Fruit fly (Drosophila melanogaster) whole organism: ENCODE measurements around the gene CG6656.
A peak's percentile ranks its signal among the peaks of the same experiment; 100 is the strongest.

Source experiments
- CG8478 ChIP-seq: fragments of >200 bp; optimal IDR thresholded peaks from 2 replicates; lab custom pipeline; 2018; ENCODE audit warnings: inconsistent platforms
- Dll ChIP-seq: fragments of >200 bp; optimal IDR thresholded peaks from 2 replicates; lab custom pipeline; 2017
- EcR ChIP-seq, 2 experiments: fragments of >200 bp; optimal IDR thresholded peaks; 2 replicates each; lab custom pipeline; 2017; ENCODE audit warnings: missing biosample characterization in 2 of 2, missing genetic modification characterization in 2 of 2, missing genetic modification reagents in 2 of 2
- pan ChIP-seq: fragments of >200 bp; optimal IDR thresholded peaks from 2 replicates; lab custom pipeline; 2017
- psq ChIP-seq: fragments of >200 bp; optimal IDR thresholded peaks from 2 replicates; lab custom pipeline; 2017
- usp ChIP-seq: fragments of >200 bp; optimal IDR thresholded peaks from 2 replicates; lab custom pipeline; 2017; ENCODE audit warnings: missing biosample characterization, missing genetic modification characterization, mixed read lengths

The CG6656 gene

dm6 chr3R:21835388-21836200 lies 39.5 kb upstream of the CG6656 start:
- TF ChIP-seq psq (lab: Kevin White, UChicago) (no peak), CG8478 (lab: Kevin White, UChicago) (no peak), EcR (GFP tag; optimal IDR thresholded peaks at IDR 0.05; lab: Kevin White, UChicago) (no peak), pan (no peak), usp (GFP tag; lab: Kevin White, UChicago) (no peak), Dll (lab: Kevin White, UChicago) (no peak)

- TF ChIP-seq CG8478 (lab: Kevin White, UChicago) (no peak), Dll (lab: Kevin White, UChicago) (no peak), psq (lab: Kevin White, UChicago) (no peak), usp (GFP tag; lab: Kevin White, UChicago) (no peak), EcR (GFP tag; optimal IDR thresholded peaks at IDR 0.05; lab: Kevin White, UChicago) (no peak), pan (no peak)
These were observed 38.9 kb upstream of the CG6656 start for dm6 chr3R:21836201-21836504.

dm6 chr3R:21836614-21837013 lies 38.5 kb upstream of the CG6656 start:
- TF ChIP-seq EcR (GFP tag; optimal IDR thresholded peaks at IDR 0.05; lab: Kevin White, UChicago) (no peak), Dll (lab: Kevin White, UChicago) (no peak), usp (GFP tag; lab: Kevin White, UChicago) (no peak), CG8478 (lab: Kevin White, UChicago) (no peak), psq (lab: Kevin White, UChicago) (no peak), pan (no peak)

- TF ChIP-seq EcR (GFP tag; optimal IDR thresholded peaks at IDR 0.05; lab: Kevin White, UChicago) (peak in 1 of 2 experiments; percentile 89), pan (no peak), Dll (lab: Kevin White, UChicago) (no peak), usp (GFP tag; lab: Kevin White, UChicago) (no peak)
These were observed 37.8 kb upstream of the CG6656 start for dm6 chr3R:21837069-21837977.

- TF ChIP-seq pan, result no peak
- TF ChIP-seq psq (lab: Kevin White, UChicago), result no peak
- no peak for TF ChIP-seq usp (GFP tag; lab: Kevin White, UChicago)
- TF ChIP-seq CG8478 (lab: Kevin White, UChicago), result no peak
- no peak for TF ChIP-seq EcR (GFP tag; optimal IDR thresholded peaks at IDR 0.05; lab: Kevin White, UChicago)
These were observed 36.6 kb upstream of the CG6656 start for dm6 chr3R:21838505-21838956.

dm6 chr3R:21839636-21840035 lies 35.5 kb upstream of the CG6656 start:
- TF ChIP-seq CG8478 (lab: Kevin White, UChicago) (no peak), pan (no peak), Dll (lab: Kevin White, UChicago) (no peak), EcR (GFP tag; optimal IDR thresholded peaks at IDR 0.05; lab: Kevin White, UChicago) (no peak), usp (GFP tag; lab: Kevin White, UChicago) (no peak), psq (lab: Kevin White, UChicago) (no peak)

dm6 chr3R:21840432-21840831 lies 34.7 kb upstream of the CG6656 start:
- TF ChIP-seq usp (GFP tag; lab: Kevin White, UChicago) (no peak), psq (lab: Kevin White, UChicago) (no peak), pan (no peak), EcR (GFP tag; optimal IDR thresholded peaks at IDR 0.05; lab: Kevin White, UChicago) (no peak), Dll (lab: Kevin White, UChicago) (no peak), CG8478 (lab: Kevin White, UChicago) (no peak)

dm6 chr3R:21841474-21842376 lies 33.4 kb upstream of the CG6656 start:
- no peak for TF ChIP-seq usp (GFP tag; lab: Kevin White, UChicago)
- TF ChIP-seq psq (lab: Kevin White, UChicago), result no peak
- no peak for TF ChIP-seq pan
- TF ChIP-seq Dll (lab: Kevin White, UChicago), result no peak
- no peak for TF ChIP-seq CG8478 (lab: Kevin White, UChicago)

dm6 chr3R:21843665-21844064 lies 31.4 kb upstream of the CG6656 start, which contains the start of gene Gr93b:
TSS of gene Gr93b (minus strand) at chr3R:21843765.
- no peak for TF ChIP-seq usp (GFP tag; lab: Kevin White, UChicago)
- no peak for TF ChIP-seq EcR (GFP tag; optimal IDR thresholded peaks at IDR 0.05; lab: Kevin White, UChicago)
- TF ChIP-seq Dll (lab: Kevin White, UChicago), result no peak
- no peak for TF ChIP-seq psq (lab: Kevin White, UChicago)
- TF ChIP-seq CG8478 (lab: Kevin White, UChicago), result no peak
- TF ChIP-seq pan, result no peak

dm6 chr3R:21845165-21845564 lies 29.9 kb upstream of the CG6656 start, which contains the start of gene Gr93c:
TSS of gene Gr93c (minus strand) at chr3R:21845265.
- TF ChIP-seq CG8478 (lab: Kevin White, UChicago) (no peak), EcR (GFP tag; optimal IDR thresholded peaks at IDR 0.05; lab: Kevin White, UChicago) (no peak), psq (lab: Kevin White, UChicago) (no peak), usp (GFP tag; lab: Kevin White, UChicago) (no peak), pan (no peak), Dll (lab: Kevin White, UChicago) (no peak)
